Fruit fly (Drosophila melanogaster) whole organism, wandering third instar larva: ENCODE results near the gene Cp7Fc.

Source experiments
- Abd-B ChIP-seq: fragments of >200 bp; optimal IDR thresholded peaks from 2 replicates; lab custom pipeline; 2017; ENCODE audit warnings: missing biosample characterization, missing genetic modification characterization
- CrebA ChIP-seq: fragments of 200-800 bp; sonication (Bioruptor generic); optimal IDR thresholded peaks from 2 replicates; lab custom pipeline; 2016; ENCODE audit warnings: missing biosample characterization, mild to moderate bottlenecking, missing genetic modification characterization, borderline replicate concordance
- Dif ChIP-seq: fragments of 200-275, 200-300 bp; sonication (Bioruptor generic); optimal IDR thresholded peaks from 2 replicates; lab custom pipeline; 2018; ENCODE audit warnings: missing biosample characterization, missing genetic modification characterization; ENCODE audit not compliant: partially characterized antibody
- GATAd ChIP-seq: sonication (Bioruptor generic); optimal IDR thresholded peaks from 2 replicates; lab custom pipeline; 2016; ENCODE audit warnings: missing biosample characterization, missing genetic modification characterization
- HLH106 ChIP-seq: fragments of 200-800 bp; optimal IDR thresholded peaks from 3 replicates; lab custom pipeline; 2019; ENCODE audit warnings: missing biosample characterization, mild to moderate bottlenecking, missing genetic modification characterization, moderate library complexity
- Hnf4 ChIP-seq: fragments of 200-800 bp; sonication (Bioruptor generic); optimal IDR thresholded peaks from 2 replicates; lab custom pipeline; 2016; ENCODE audit warnings: missing biosample characterization, mild to moderate bottlenecking, missing genetic modification characterization
- Hr78 ChIP-seq: fragments of >200 bp; optimal IDR thresholded peaks from 2 replicates; lab custom pipeline; 2017; ENCODE audit warnings: missing biosample characterization, missing genetic modification characterization
- Hr83 ChIP-seq: fragments of 200-300 bp; sonication (Bioruptor generic); optimal IDR thresholded peaks from 2 replicates; lab custom pipeline; 2016; ENCODE audit warnings: missing biosample characterization, mild to moderate bottlenecking, missing genetic modification characterization, moderate library complexity; ENCODE audit not compliant: poor library complexity, severe bottlenecking
- Mio ChIP-seq: sonication (Bioruptor generic); optimal IDR thresholded peaks from 2 replicates; lab custom pipeline; 2016; ENCODE audit warnings: missing biosample characterization, missing genetic modification characterization
- Myc ChIP-seq: fragments of >200 bp; optimal IDR thresholded peaks from 2 replicates; lab custom pipeline; 2017
- N ChIP-seq: fragments of >200 bp; optimal IDR thresholded peaks from 2 replicates; lab custom pipeline; 2018; ENCODE audit warnings: missing biosample characterization, missing external identifiers, missing genetic modification characterization
- Rel ChIP-seq, 2 experiments: fragments of 200-800 bp; sonication (Bioruptor generic) in 1 of 2; optimal IDR thresholded peaks; 2 replicates in 1 of 2; 3 replicates in 1 of 2; lab custom pipeline; 2016 to 2019; ENCODE audit warnings: mild to moderate bottlenecking in 2 of 2, missing biosample characterization in 2 of 2, missing genetic modification characterization in 2 of 2, moderate library complexity in 1 of 2
- Sp1 ChIP-seq: fragments of 200-800 bp; sonication (Bioruptor generic); optimal IDR thresholded peaks from 3 replicates; lab custom pipeline; 2019; ENCODE audit warnings: missing biosample characterization, mild to moderate bottlenecking, missing genetic modification characterization, moderate library complexity
- Vsx2 ChIP-seq: fragments of 200-300, 225-300 bp; sonication (Bioruptor generic); optimal IDR thresholded peaks from 2 replicates; lab custom pipeline; 2018; ENCODE audit warnings: missing biosample characterization, missing genetic modification characterization; ENCODE audit not compliant: partially characterized antibody
- br ChIP-seq: fragments of 200-800 bp; sonication (Bioruptor generic); optimal IDR thresholded peaks from 2 replicates; lab custom pipeline; 2016; ENCODE audit warnings: missing biosample characterization, missing genetic modification characterization
- brk ChIP-seq: fragments of 200-800 bp; sonication (Bioruptor generic); optimal IDR thresholded peaks from 2 replicates; lab custom pipeline; 2016; ENCODE audit warnings: missing biosample characterization, mild to moderate bottlenecking, missing genetic modification characterization
- dmrt93B ChIP-seq: fragments of 200-800 bp; sonication (Bioruptor generic); optimal IDR thresholded peaks from 2 replicates; lab custom pipeline; 2018; ENCODE audit warnings: missing biosample characterization, mild to moderate bottlenecking, missing genetic modification characterization
- dsf ChIP-seq: sonication (Bioruptor generic); optimal IDR thresholded peaks from 2 replicates; lab custom pipeline; 2016; ENCODE audit warnings: missing biosample characterization, missing genetic modification characterization, borderline replicate concordance
- ey ChIP-seq: fragments of 200-800 bp; sonication (Bioruptor generic); optimal IDR thresholded peaks from 2 replicates; lab custom pipeline; 2016; ENCODE audit warnings: missing biosample characterization, missing genetic modification characterization
- h ChIP-seq: fragments of 200-800 bp; sonication (Bioruptor generic); optimal IDR thresholded peaks from 3 replicates; lab custom pipeline; 2016; ENCODE audit warnings: missing biosample characterization, mild to moderate bottlenecking, missing genetic modification characterization
- lola ChIP-seq: fragments of >200 bp; optimal IDR thresholded peaks from 2 replicates; lab custom pipeline; 2017; ENCODE audit warnings: missing biosample characterization, missing genetic modification characterization
- pan ChIP-seq: fragments of >200 bp; optimal IDR thresholded peaks from 2 replicates; lab custom pipeline; 2017
- psq ChIP-seq: fragments of 200-800 bp; sonication (Bioruptor generic); optimal IDR thresholded peaks from 3 replicates; lab custom pipeline; 2017; ENCODE audit warnings: missing biosample characterization, mild to moderate bottlenecking, missing genetic modification characterization, moderate library complexity
- rgr ChIP-seq: fragments of 200-800 bp; sonication (Bioruptor generic); optimal IDR thresholded peaks from 3 replicates; lab custom pipeline; 2016; ENCODE audit warnings: missing biosample characterization, mild to moderate bottlenecking, missing genetic modification characterization
- sage ChIP-seq: fragments of 200-800 bp; sonication (Bioruptor generic); optimal IDR thresholded peaks from 2 replicates; lab custom pipeline; 2016; ENCODE audit warnings: missing biosample characterization, mild to moderate bottlenecking, missing genetic modification characterization
- sv ChIP-seq: fragments of 200-800 bp; sonication (Bioruptor generic); optimal IDR thresholded peaks from 3 replicates; lab custom pipeline; 2016; ENCODE audit warnings: missing biosample characterization, missing genetic modification characterization
- tai ChIP-seq: sonication (Bioruptor generic); optimal IDR thresholded peaks from 2 replicates; lab custom pipeline; 2016; ENCODE audit warnings: missing biosample characterization, missing genetic modification characterization
- usp ChIP-seq: fragments of >200 bp; optimal IDR thresholded peaks from 2 replicates; lab custom pipeline; 2017; ENCODE audit warnings: missing biosample characterization, missing genetic modification characterization
- woc ChIP-seq: sonication (Bioruptor generic); optimal IDR thresholded peaks from 2 replicates; lab custom pipeline; 2016; ENCODE audit warnings: missing biosample characterization, mild to moderate bottlenecking, missing genetic modification characterization

Gene Cp7Fc

DNA sequence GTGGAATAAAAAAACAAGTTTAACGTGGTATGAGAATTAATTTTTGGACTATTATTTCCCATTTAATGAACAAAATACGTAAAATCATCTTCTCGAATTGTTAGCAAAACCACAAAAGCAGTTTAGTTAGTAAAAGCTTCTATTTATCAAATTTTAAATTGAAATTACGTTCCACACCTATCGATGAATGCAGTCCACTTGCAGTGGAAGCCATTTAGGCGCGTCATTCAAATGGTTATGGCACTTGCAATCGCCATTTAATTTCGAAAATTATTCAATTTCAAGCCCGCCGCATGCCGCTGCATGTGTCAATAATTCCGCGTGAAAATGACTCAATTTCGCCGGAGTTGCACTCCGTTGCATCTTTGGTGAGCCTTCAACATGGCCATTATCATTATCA is 34.0 kb upstream of the Cp7Fc start:
- TF ChIP-seq Myc (lab: Kevin White, UChicago) (peak; percentile 50), Hr83 (no peak)

dm6 chrX:8444279-8444678 is 32.6 kb upstream of the Cp7Fc start:
- no peak for TF ChIP-seq Sp1 (GFP tag; lab: Kevin White, UChicago)
- TF ChIP-seq Rel (GFP tag; optimal IDR thresholded peaks at IDR 0.05; lab: Kevin White, UChicago): no peak
- no peak for TF ChIP-seq Rel (tag; optimal IDR thresholded peaks at IDR 0.05; lab: Kevin White, UChicago)
- TF ChIP-seq CrebA (GFP tag; lab: Kevin White, UChicago): no peak
- TF ChIP-seq woc: no peak
- no peak for TF ChIP-seq ey (GFP tag; lab: Kevin White, UChicago)
- TF ChIP-seq pan (lab: Kevin White, UChicago): no peak
- TF ChIP-seq N (GFP tag; lab: Kevin White, UChicago): no peak
- no peak for TF ChIP-seq Hnf4
- TF ChIP-seq psq (GFP tag; lab: Kevin White, UChicago): no peak

- TF ChIP-seq lola (GFP tag; lab: Kevin White, UChicago): no peak
- TF ChIP-seq HLH106: peak; percentile 5
- peak; percentile 9 for TF ChIP-seq Sp1 (GFP tag; lab: Kevin White, UChicago)
- TF ChIP-seq dmrt93B (GFP tag; lab: Kevin White, UChicago): no peak
- no peak for TF ChIP-seq tai
- TF ChIP-seq Hnf4: no peak
- TF ChIP-seq ey (GFP tag; lab: Kevin White, UChicago): no peak
Measured at dm6 chrX:8444883-8445572, 31.9 kb upstream of the Cp7Fc start.

DNA sequence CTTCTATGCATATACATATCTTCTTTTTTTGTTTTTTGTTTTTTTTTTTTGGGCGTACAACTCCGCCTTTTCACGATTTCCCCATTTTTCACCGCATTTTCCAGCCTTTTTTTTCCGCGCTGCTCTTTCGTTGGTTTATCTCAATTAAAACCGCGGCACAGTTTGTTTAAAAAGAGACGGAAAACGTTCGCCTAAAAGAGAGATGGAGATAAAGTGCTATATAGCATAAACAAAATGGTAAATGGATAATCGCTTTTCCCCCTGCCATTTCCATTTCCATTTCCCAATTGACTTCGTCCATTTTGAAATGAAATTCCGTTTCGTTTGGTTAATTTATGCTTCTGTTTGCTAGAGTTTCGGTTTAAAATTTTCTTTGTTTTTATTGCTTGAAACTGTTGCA is 29.8 kb upstream of the Cp7Fc start:
- TF ChIP-seq br (GFP tag; lab: Kevin White, UChicago) (no peak), h (GFP tag; lab: Kevin White, UChicago) (no peak), Abd-B (GFP tag; lab: Kevin White, UChicago) (no peak), Dif (no peak), Hnf4 (no peak), dsf (GFP tag; lab: Kevin White, UChicago) (no peak), sv (GFP tag; lab: Kevin White, UChicago) (no peak), brk (GFP tag; lab: Kevin White, UChicago) (no peak), Mio (GFP tag; lab: Kevin White, UChicago) (no peak), Rel (GFP tag; optimal IDR thresholded peaks at IDR 0.05; lab: Kevin White, UChicago) (no peak), Rel (tag; optimal IDR thresholded peaks at IDR 0.05; lab: Kevin White, UChicago) (no peak)

- TF ChIP-seq rgr (GFP tag; lab: Kevin White, UChicago): no peak
- no peak for TF ChIP-seq sage (GFP tag; lab: Kevin White, UChicago)
- TF ChIP-seq dsf (GFP tag; lab: Kevin White, UChicago): no peak
- TF ChIP-seq dmrt93B (GFP tag; lab: Kevin White, UChicago): no peak
- no peak for TF ChIP-seq usp (GFP tag; lab: Kevin White, UChicago)
- TF ChIP-seq GATAd (GFP tag; lab: Kevin White, UChicago): no peak
- TF ChIP-seq Sp1 (GFP tag; lab: Kevin White, UChicago): no peak
- TF ChIP-seq Hr78 (GFP tag; lab: Kevin White, UChicago): no peak
- no peak for TF ChIP-seq Vsx2 (GFP tag; lab: Kevin White, UChicago)
- TF ChIP-seq psq (GFP tag; lab: Kevin White, UChicago): no peak
- no peak for TF ChIP-seq N (GFP tag; lab: Kevin White, UChicago)
- TF ChIP-seq tai: no peak
Measured at dm6 chrX:8448171-8448570, 28.7 kb upstream of the Cp7Fc start.
